Fruit fly (Drosophila melanogaster): Measurements from ENCODE around the gene CG32640.

The CG32640 gene

DNA sequence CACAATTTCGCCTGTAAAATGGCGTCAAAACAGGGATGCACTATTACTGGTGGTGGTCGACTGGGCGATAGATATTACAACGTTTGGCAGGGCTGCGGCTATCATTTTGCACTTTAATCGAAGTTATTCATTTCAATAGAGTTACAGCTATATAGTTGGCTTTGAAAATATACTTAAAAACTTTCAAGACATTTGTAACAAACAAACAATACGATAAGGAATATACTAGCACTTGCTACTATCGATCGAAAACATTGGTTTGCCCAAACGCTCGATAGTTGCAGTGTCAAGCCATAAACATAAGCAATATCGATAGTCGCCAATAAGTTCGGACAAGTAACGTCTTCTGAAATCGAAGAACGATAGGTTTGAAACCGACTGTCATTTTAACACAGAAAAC is 18.3 kb upstream of the CG32640 start, which contains the start of the genes Bap60 and CG12096 (continued):
- TF ChIP-seq CG30403 (GFP tag; optimal IDR thresholded peaks at IDR 0.05) (peak; percentile 82), run (tag; optimal IDR thresholded peaks at IDR 0.05) (no peak), CrebB (tag; optimal IDR thresholded peaks at IDR 0.05) (peak; percentile 41), HmgD (GFP tag; optimal IDR thresholded peaks at IDR 0.05) (peak; percentile 84), CG6791 (GFP tag; IDR thresholded peaks at IDR 0.05; ENCODE audit: partially characterized antibody) (peak; percentile 81; the same call in 2 of the 3 replicates), E2f2 (GFP tag; IDR thresholded peaks at IDR 0.05) (peak; percentile 52), CG9215 (GFP tag; IDR thresholded peaks at IDR 0.05) (peak; percentile 80), Jarid2 (GFP tag; optimal IDR thresholded peaks at IDR 0.05) (peak; percentile 9), rib (GFP tag; IDR thresholded peaks at IDR 0.05) (no peak), Rx (GFP tag; IDR thresholded peaks at IDR 0.05) (no peak), sisA (GFP tag; IDR thresholded peaks at IDR 0.05) (peak; percentile 58), CG13624 (GFP tag; optimal IDR thresholded peaks at IDR 0.05) (peak; percentile 83), CG15479 (GFP tag; optimal IDR thresholded peaks at IDR 0.05) (no peak), CoRest (tag; optimal IDR thresholded peaks at IDR 0.05) (peak; percentile 90), dpn (GFP tag; optimal IDR thresholded peaks at IDR 0.05) (peak; percentile 81 to 82), Sox100B (GFP tag; optimal IDR thresholded peaks at IDR 0.05) (no peak), Vsx1 (GFP tag; optimal IDR thresholded peaks at IDR 0.05) (no peak), Nf-YC (tag; optimal IDR thresholded peaks at IDR 0.05) (peak; percentile 76), Hmx (GFP tag; optimal IDR thresholded peaks at IDR 0.05) (no peak), CG6254 (GFP tag; optimal IDR thresholded peaks at IDR 0.05) (peak; percentile 43), danr (GFP tag; IDR thresholded peaks at IDR 0.05) (no peak), lab (GFP tag; optimal IDR thresholded peaks at IDR 0.05) (no peak), CG3995 (GFP tag; optimal IDR thresholded peaks at IDR 0.05) (peak; percentile 94), CG17568 (GFP tag; optimal IDR thresholded peaks at IDR 0.05) (no peak), CG12071 (GFP tag; optimal IDR thresholded peaks at IDR 0.05) (no peak), luna (GFP tag; optimal IDR thresholded peaks at IDR 0.05) (peak; percentile 54), sens-2 (GFP tag; IDR thresholded peaks at IDR 0.05) (no peak), Dad (GFP tag; optimal IDR thresholded peaks at IDR 0.05) (peak; percentile 72), CG14050 (GFP tag; IDR thresholded peaks at IDR 0.05) (peak; percentile 39; the same call in 1 of the 3 replicates), chinmo (GFP tag; IDR thresholded peaks at IDR 0.05; ENCODE audit: partially characterized antibody) (peak; percentile 68; the same call in 1 of the 4 replicates), CG11696 (GFP tag; IDR thresholded peaks at IDR 0.05) (no peak), Poxn (GFP tag; IDR thresholded peaks at IDR 0.05) (no peak), CG12391 (tag; optimal IDR thresholded peaks at IDR 0.05) (peak; percentile 86), Fer3 (tag; optimal IDR thresholded peaks at IDR 0.05) (peak; percentile 67), CG16813 (GFP tag; IDR thresholded peaks at IDR 0.05; ENCODE audit: partially characterized antibody) (peak; percentile 96), Bteb2 (GFP tag; optimal IDR thresholded peaks at IDR 0.05) (peak; percentile 48), CG10274 (GFP tag; optimal IDR thresholded peaks at IDR 0.05) (no peak), sd (tag; optimal IDR thresholded peaks at IDR 0.05) (no peak), CG16815 (GFP tag; optimal IDR thresholded peaks at IDR 0.05) (peak; percentile 58), YL-1 (GFP tag; optimal IDR thresholded peaks at IDR 0.05) (peak; percentile 82), Dek (tag; optimal IDR thresholded peaks at IDR 0.05) (peak; percentile 47), zf30C (GFP tag; optimal IDR thresholded peaks at IDR 0.05) (no peak), CkIIα-i1 (GFP tag; IDR thresholded peaks at IDR 0.05) (no peak), dmrt11E (tag; optimal IDR thresholded peaks at IDR 0.05) (peak; percentile 69), lilli (GFP tag; optimal IDR thresholded peaks at IDR 0.05) (peak; percentile 83), Bdp1 (GFP tag; optimal IDR thresholded peaks at IDR 0.05) (peak; percentile 43), hbn (GFP tag; IDR thresholded peaks at IDR 0.05; ENCODE audit: partially characterized antibody) (peak; percentile 92), abd-A (tag; optimal IDR thresholded peaks at IDR 0.05) (no peak), bcd (GFP tag; optimal IDR thresholded peaks at IDR 0.05) (peak; percentile 70), corto (GFP tag; optimal IDR thresholded peaks at IDR 0.05) (no peak), crol (GFP tag; IDR thresholded peaks at IDR 0.05) (no peak)

Measured in whole organism, embryonic.